Worm (Caenorhabditis elegans) whole organism, L3 larva: Measurements from ENCODE around the gene gmeb-2.

Source experiments
- aly-2 ChIP-seq: fragments of 150-350 bp; optimal IDR thresholded peaks from 2 replicates; lab custom pipeline; 2014; ENCODE audit warnings: missing biosample characterization, missing genetic modification characterization
- ama-1 ChIP-seq: fragments of 150-350 bp; optimal IDR thresholded peaks from 2 replicates; lab custom pipeline; 2018
- ceh-28 ChIP-seq: fragments of 150-350 bp; optimal IDR thresholded peaks from 2 replicates; lab custom pipeline; 2014; ENCODE audit warnings: missing biosample characterization, missing genetic modification reagents, missing genetic modification characterization
- ceh-82 ChIP-seq: fragments of 150-350 bp; optimal IDR thresholded peaks from 2 replicates; lab custom pipeline; 2014; ENCODE audit warnings: missing biosample characterization, missing genetic modification characterization
- ceh-9 ChIP-seq: sonication (generic microtip); optimal IDR thresholded peaks from 2 replicates; lab custom pipeline; 2018; ENCODE audit warnings: missing biosample characterization, missing genetic modification characterization
- elt-3 ChIP-seq, 3 experiments: fragments of 150-350 bp in 1 of 3; sonication (generic microtip) in 2 of 3; optimal IDR thresholded peaks; 2 replicates in 2 of 3; 4 replicates in 1 of 3; lab custom pipeline; 2014 to 2017; ENCODE audit warnings: missing biosample characterization in 3 of 3, missing genetic modification characterization in 3 of 3
- eor-1 ChIP-seq, 2 experiments: fragments of 150-350 bp; optimal IDR thresholded peaks; 2 replicates each; lab custom pipeline; 2014 to 2018; ENCODE audit warnings: missing biosample characterization in 2 of 2, missing genetic modification characterization in 2 of 2
- fkh-10 ChIP-seq: sonication (generic microtip); optimal IDR thresholded peaks from 2 replicates; lab custom pipeline; 2017; ENCODE audit warnings: missing biosample characterization, missing genetic modification reagents, missing genetic modification characterization
- fkh-2 ChIP-seq: fragments of 150-350 bp; optimal IDR thresholded peaks from 2 replicates; lab custom pipeline; 2014; ENCODE audit warnings: missing biosample characterization, missing genetic modification reagents, missing genetic modification characterization
- fos-1 ChIP-seq: fragments of 150-350 bp; optimal IDR thresholded peaks from 2 replicates; lab custom pipeline; 2014; ENCODE audit warnings: missing biosample characterization, missing genetic modification characterization
- hmg-11 ChIP-seq: sonication (generic microtip); optimal IDR thresholded peaks from 2 replicates; lab custom pipeline; 2016; ENCODE audit warnings: missing genetic modification characterization, missing compliant biosample characterization
- jun-1 ChIP-seq: fragments of 150-350 bp; optimal IDR thresholded peaks from 2 replicates; lab custom pipeline; 2014; ENCODE audit warnings: missing biosample characterization, missing genetic modification reagents, missing genetic modification characterization
- lin-15B ChIP-seq: fragments of 150-350 bp; optimal IDR thresholded peaks from 2 replicates; lab custom pipeline; 2014; ENCODE audit warnings: missing biosample characterization, missing genetic modification characterization
- lin-39 ChIP-seq: fragments of 150-350 bp; optimal IDR thresholded peaks from 2 replicates; lab custom pipeline; 2018; ENCODE audit warnings: missing biosample characterization, missing genetic modification reagents, missing genetic modification characterization
- lsy-12 ChIP-seq: sonication (generic microtip); optimal IDR thresholded peaks from 2 replicates; lab custom pipeline; 2016; ENCODE audit warnings: mild to moderate bottlenecking, missing genetic modification characterization, missing compliant biosample characterization
- mdl-1 ChIP-seq: fragments of 150-350 bp; optimal IDR thresholded peaks from 2 replicates; lab custom pipeline; 2014; ENCODE audit warnings: missing biosample characterization, missing genetic modification characterization
- mml-1 ChIP-seq: fragments of 150-350 bp; sonication (generic microtip); optimal IDR thresholded peaks from 3 replicates; lab custom pipeline; 2014; ENCODE audit warnings: missing biosample characterization, missing genetic modification characterization
- nhr-12 ChIP-seq: fragments of 150-350 bp; optimal IDR thresholded peaks from 2 replicates; lab custom pipeline; 2014; ENCODE audit warnings: missing biosample characterization, missing genetic modification characterization
- nhr-23 ChIP-seq: fragments of 150-350 bp; optimal IDR thresholded peaks from 2 replicates; lab custom pipeline; 2014; ENCODE audit warnings: missing biosample characterization, missing genetic modification reagents, missing genetic modification characterization
- nhr-25 ChIP-seq: sonication (generic microtip); optimal IDR thresholded peaks from 2 replicates; lab custom pipeline; 2017; ENCODE audit warnings: missing biosample characterization, missing genetic modification characterization
- nhr-43 ChIP-seq: sonication (generic microtip); optimal IDR thresholded peaks from 2 replicates; lab custom pipeline; 2016; ENCODE audit warnings: mild to moderate bottlenecking, missing genetic modification characterization, missing compliant biosample characterization; ENCODE audit not compliant: poor library complexity, severe bottlenecking
- nhr-76 ChIP-seq: fragments of 150-350 bp; sonication (generic microtip); optimal IDR thresholded peaks from 5 replicates; lab custom pipeline; 2014; ENCODE audit warnings: missing biosample characterization, missing genetic modification characterization
- nhr-77 ChIP-seq: fragments of 150-350 bp; optimal IDR thresholded peaks from 2 replicates; lab custom pipeline; 2014; ENCODE audit warnings: missing biosample characterization, missing genetic modification characterization
- pqm-1 ChIP-seq: fragments of 150-350 bp; optimal IDR thresholded peaks from 2 replicates; lab custom pipeline; 2017; ENCODE audit warnings: missing biosample characterization, missing genetic modification characterization, inconsistent platforms
- sea-2 ChIP-seq: fragments of 150-350 bp; sonication (generic microtip); optimal IDR thresholded peaks from 4 replicates; lab custom pipeline; 2014; ENCODE audit warnings: missing biosample characterization, missing genetic modification reagents, missing genetic modification characterization
- snpc-4 ChIP-seq: fragments of 150-350 bp; optimal IDR thresholded peaks from 2 replicates; lab custom pipeline; 2014; ENCODE audit warnings: missing biosample characterization, missing genetic modification characterization
- tbx-2 ChIP-seq: sonication (generic microtip); optimal IDR thresholded peaks from 2 replicates; lab custom pipeline; 2016; ENCODE audit warnings: mild to moderate bottlenecking, missing genetic modification characterization, missing compliant biosample characterization
- unc-39 ChIP-seq: sonication (generic microtip); optimal IDR thresholded peaks from 4 replicates; lab custom pipeline; 2017; ENCODE audit warnings: missing biosample characterization, missing genetic modification characterization
- unc-62 ChIP-seq: fragments of 150-350 bp; sonication (generic microtip); optimal IDR thresholded peaks from 4 replicates; lab custom pipeline; 2014; ENCODE audit warnings: missing biosample characterization, missing genetic modification reagents, missing genetic modification characterization
- zag-1 ChIP-seq: fragments of 150-350 bp; optimal IDR thresholded peaks from 2 replicates; lab custom pipeline; 2014; ENCODE audit warnings: missing biosample characterization, missing genetic modification characterization
- ztf-4 ChIP-seq: fragments of 150-350 bp; optimal IDR thresholded peaks from 2 replicates; lab custom pipeline; 2014; ENCODE audit warnings: missing biosample characterization, missing genetic modification characterization

gmeb-2 gene

ce11 chrX:15869589-15869988, 9.3 kb upstream of the gmeb-2 start:
- TF ChIP-seq nhr-43 (tag; lab: Kevin White, UChicago) (peak; percentile 2), lsy-12 (tag; lab: Kevin White, UChicago) (no peak)

ce11 chrX:15876936-15877335, 1.9 kb upstream of the gmeb-2 start:
- TF ChIP-seq lsy-12 (tag; lab: Kevin White, UChicago): peak; percentile 41
- no peak for TF ChIP-seq tbx-2 (tag; lab: Kevin White, UChicago)
- TF ChIP-seq aly-2 (tag; lab: Kevin White, UChicago): no peak
- no peak for TF ChIP-seq pqm-1
- TF ChIP-seq ceh-9: no peak
- no peak for TF ChIP-seq eor-1 (tag; optimal IDR thresholded peaks at IDR 0.05; lab: Kevin White, UChicago)
- TF ChIP-seq hmg-11 (tag; lab: Kevin White, UChicago): peak; percentile 5
- TF ChIP-seq mdl-1 (tag; lab: Kevin White, UChicago): no peak
- TF ChIP-seq lin-39 (tag; lab: Kevin White, UChicago): peak; percentile 53
- no peak for TF ChIP-seq sea-2 (GFP tag; lab: Kevin White, UChicago)

ce11 chrX:15881027-15881426, 2.1 kb downstream of the gmeb-2 start:
- TF ChIP-seq nhr-77 (tag; lab: Kevin White, UChicago) (no peak), aly-2 (tag; lab: Kevin White, UChicago) (no peak), ceh-9 (no peak), mdl-1 (tag; lab: Kevin White, UChicago) (no peak), nhr-43 (tag; lab: Kevin White, UChicago) (no peak), nhr-12 (tag; lab: Kevin White, UChicago) (no peak), zag-1 (tag; lab: Kevin White, UChicago) (no peak), lsy-12 (tag; lab: Kevin White, UChicago) (peak; percentile 49)

- TF ChIP-seq fkh-2 (tag; lab: Kevin White, UChicago) (no peak), lsy-12 (tag; lab: Kevin White, UChicago) (no peak), nhr-23 (tag; lab: Kevin White, UChicago) (no peak), mml-1 (no peak), tbx-2 (tag; lab: Kevin White, UChicago) (no peak), unc-62 (GFP tag; lab: Kevin White, UChicago) (no peak), fos-1 (tag; lab: Kevin White, UChicago) (no peak), zag-1 (tag; lab: Kevin White, UChicago) (no peak), ceh-82 (no peak), nhr-76 (tag; lab: Kevin White, UChicago) (no peak), jun-1 (tag; lab: Kevin White, UChicago) (no peak), eor-1 (tag; optimal IDR thresholded peaks at IDR 0.05; lab: Kevin White, UChicago) (no peak), lin-39 (tag; lab: Kevin White, UChicago) (no peak), lin-15B (tag; lab: Kevin White, UChicago) (no peak), nhr-12 (tag; lab: Kevin White, UChicago) (no peak), aly-2 (tag; lab: Kevin White, UChicago) (no peak), ama-1 (lab: Kevin White, UChicago) (no peak)
These were observed 5.6 kb downstream of the gmeb-2 start for ce11 chrX:15884478-15884877.

- TF ChIP-seq snpc-4 (tag; lab: Kevin White, UChicago) (no peak), ztf-4 (tag; lab: Kevin White, UChicago) (no peak), nhr-76 (tag; lab: Kevin White, UChicago) (no peak), mml-1 (no peak), nhr-43 (tag; lab: Kevin White, UChicago) (no peak), nhr-77 (tag; lab: Kevin White, UChicago) (no peak), unc-39 (tag; lab: Kevin White, UChicago) (no peak), eor-1 (tag; optimal IDR thresholded peaks at IDR 0.05; lab: Kevin White, UChicago) (no peak), tbx-2 (tag; lab: Kevin White, UChicago) (no peak), lin-39 (tag; lab: Kevin White, UChicago) (no peak), mdl-1 (tag; lab: Kevin White, UChicago) (no peak), jun-1 (tag; lab: Kevin White, UChicago) (no peak), fkh-10 (GFP tag; lab: Kevin White, UChicago) (no peak), fkh-2 (tag; lab: Kevin White, UChicago) (no peak), elt-3 (tag; optimal IDR thresholded peaks at IDR 0.05; lab: Kevin White, UChicago) (no peak)
These were observed 8.6 kb downstream of the gmeb-2 start, which contains the start of gene F53H4.3 for ce11 chrX:15887495-15887894. Gene F53H4.3, minus strand, starts transcription at chrX:15887595.

ce11 chrX:15887989-15888388, 9.1 kb downstream of the gmeb-2 start:
- TF ChIP-seq nhr-25 (tag; lab: Kevin White, UChicago) (no peak), nhr-76 (tag; lab: Kevin White, UChicago) (no peak), ceh-28 (tag; lab: Kevin White, UChicago) (no peak)
